Worm (Caenorhabditis elegans) whole organism, L1 larva: ENCODE results near the gene F42A10.6.

Experiments
- efl-1 ChIP-seq, 4 experiments: fragments of 150-350 bp; optimal IDR thresholded peaks in 3 of 4; peaks in 1 of 4; 1 replicate in 1 of 4; 2 replicates in 3 of 4; lab custom pipeline; 2014; ENCODE audit warnings: missing biosample characterization in 2 of 4, missing genetic modification characterization in 2 of 4, missing genetic modification reagents in 2 of 4
- elt-2 ChIP-seq: sonication (generic microtip); optimal IDR thresholded peaks from 2 replicates; lab custom pipeline; 2016; ENCODE audit warnings: missing genetic modification characterization, mild to moderate bottlenecking, inconsistent platforms, missing compliant biosample characterization, missing genetic modification reagents
- elt-3 ChIP-seq, 6 experiments: fragments of 150-350 bp in 1 of 6; sonication (generic microtip); optimal IDR thresholded peaks; 2 replicates each; lab custom pipeline; 2017 to 2018; ENCODE audit warnings: missing biosample characterization in 6 of 6, missing genetic modification characterization in 6 of 6, inconsistent platforms in 1 of 6
- fkh-4 ChIP-seq: sonication (generic microtip); optimal IDR thresholded peaks from 2 replicates; lab custom pipeline; 2016; ENCODE audit warnings: missing compliant biosample characterization, missing genetic modification characterization, borderline replicate concordance
- fos-1 ChIP-seq: fragments of 150-350 bp; optimal IDR thresholded peaks from 2 replicates; lab custom pipeline; 2014; ENCODE audit warnings: missing biosample characterization, missing genetic modification characterization
- mep-1 ChIP-seq: fragments of 150-350 bp; optimal IDR thresholded peaks from 2 replicates; lab custom pipeline; 2014; ENCODE audit warnings: missing biosample characterization, missing genetic modification characterization
- skn-1 ChIP-seq: fragments of 150-350 bp; optimal IDR thresholded peaks from 2 replicates; lab custom pipeline; 2014; ENCODE audit warnings: missing biosample characterization, missing genetic modification characterization
- snpc-4 ChIP-seq: fragments of 150-350 bp; optimal IDR thresholded peaks from 2 replicates; lab custom pipeline; 2014; ENCODE audit warnings: missing biosample characterization, missing genetic modification characterization
- tbx-2 ChIP-seq: sonication (generic microtip); optimal IDR thresholded peaks from 2 replicates; lab custom pipeline; 2016; ENCODE audit warnings: missing genetic modification characterization, missing compliant biosample characterization
- unc-62 ChIP-seq: fragments of 150-350 bp; optimal IDR thresholded peaks from 2 replicates; lab custom pipeline; 2014; ENCODE audit warnings: missing biosample characterization, missing genetic modification reagents, missing genetic modification characterization
- zag-1 ChIP-seq: fragments of 150-350 bp; optimal IDR thresholded peaks from 2 replicates; lab custom pipeline; 2014; ENCODE audit warnings: missing biosample characterization, missing genetic modification characterization

DNA sequence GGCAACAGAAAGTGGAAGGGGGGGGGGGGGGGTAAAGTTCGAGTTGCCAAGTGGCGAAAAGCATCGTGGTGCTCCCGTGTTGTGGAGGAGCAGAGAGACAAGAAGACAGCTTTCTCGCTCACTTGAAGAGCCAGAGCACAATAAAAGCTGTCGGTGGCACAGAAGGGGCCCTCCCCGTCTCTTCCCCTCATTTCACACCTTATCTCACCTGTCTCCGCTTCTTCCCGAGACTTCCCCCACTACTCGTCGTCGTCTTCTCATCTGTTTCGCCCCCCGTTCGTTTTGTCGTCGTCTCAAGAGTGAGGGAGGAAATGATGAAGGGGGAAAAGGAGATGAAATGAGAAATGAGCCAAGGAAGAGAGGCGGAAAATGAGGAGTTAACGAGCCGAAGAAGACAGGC is 38.2 kb downstream of the F42A10.6 start:
- TF ChIP-seq mep-1 (tag; lab: Kevin White, UChicago): no peak
- no peak for TF ChIP-seq tbx-2 (tag; lab: Kevin White, UChicago)
- TF ChIP-seq skn-1 (tag; lab: Kevin White, UChicago): no peak
- no peak for TF ChIP-seq fkh-4
- no peak for TF ChIP-seq elt-2
- TF ChIP-seq fos-1: no peak
- no peak for TF ChIP-seq zag-1 (tag; lab: Kevin White, UChicago)
- no peak for TF ChIP-seq snpc-4 (tag; lab: Kevin White, UChicago)
- TF ChIP-seq efl-1 (optimal IDR thresholded peaks at IDR 0.05; lab: Kevin White, UChicago): no peak
- TF ChIP-seq efl-1 (GFP tag; optimal IDR thresholded peaks at IDR 0.05 in 1 of 2; lab: Kevin White, UChicago): peak in 1 of 2 experiments; percentile 22
- no peak for TF ChIP-seq unc-62 (GFP tag; lab: Kevin White, UChicago)
- no peak for TF ChIP-seq elt-3 (tag; optimal IDR thresholded peaks at IDR 0.05; lab: Kevin White, UChicago)
